Worm (Caenorhabditis elegans) whole organism, mixed stage, embryonic: ENCODE results near the gene pdf-1.

Source experiments
- M03D4.4 ChIP-seq: sonication (generic microtip); optimal IDR thresholded peaks from 2 replicates; lab custom pipeline; 2017; ENCODE audit warnings: mild to moderate bottlenecking, missing genetic modification characterization, missing compliant biosample characterization
- blmp-1 ChIP-seq: fragments of 150-350 bp; optimal IDR thresholded peaks from 2 replicates; lab custom pipeline; 2014; ENCODE audit warnings: missing biosample characterization, missing genetic modification characterization
- ceh-39 ChIP-seq: fragments of 150-350 bp; optimal IDR thresholded peaks from 2 replicates; lab custom pipeline; 2014; ENCODE audit warnings: missing biosample characterization, missing genetic modification characterization
- ceh-43 ChIP-seq: fragments of 200-800 bp; sonication (Bioruptor generic); optimal IDR thresholded peaks from 2 replicates; lab custom pipeline; 2018; ENCODE audit warnings: mild to moderate bottlenecking, missing genetic modification characterization, moderate library complexity, missing compliant biosample characterization
- ceh-83 ChIP-seq: fragments of 200-800 bp; sonication (Bioruptor generic); optimal IDR thresholded peaks from 2 replicates; lab custom pipeline; 2018; ENCODE audit warnings: mild to moderate bottlenecking, missing genetic modification characterization, missing compliant biosample characterization
- ces-1 ChIP-seq: fragments of 150-350 bp; optimal IDR thresholded peaks from 2 replicates; lab custom pipeline; 2014; ENCODE audit warnings: missing biosample characterization, missing genetic modification reagents, missing genetic modification characterization
- cnd-1 ChIP-seq: fragments of 200-800 bp; sonication (Bioruptor generic); optimal IDR thresholded peaks from 2 replicates; lab custom pipeline; 2018; ENCODE audit warnings: mild to moderate bottlenecking, missing genetic modification characterization, missing compliant biosample characterization
- drap-1 ChIP-seq: fragments of 200-800 bp; sonication (Bioruptor generic); optimal IDR thresholded peaks from 3 replicates; lab custom pipeline; 2018; ENCODE audit warnings: mild to moderate bottlenecking, missing genetic modification characterization, missing compliant biosample characterization
- elt-1 ChIP-seq: sonication (generic microtip); optimal IDR thresholded peaks from 2 replicates; lab custom pipeline; 2017; ENCODE audit warnings: missing genetic modification characterization, mild to moderate bottlenecking, missing compliant biosample characterization, antibody characterized with exemption, moderate library complexity, borderline replicate concordance; ENCODE audit not compliant: insufficient read depth
- elt-3 ChIP-seq: fragments of 150-350 bp; optimal IDR thresholded peaks from 2 replicates; lab custom pipeline; 2014; ENCODE audit warnings: missing biosample characterization, missing genetic modification characterization
- flh-1 ChIP-seq: fragments of 200-800 bp; sonication (Bioruptor generic); optimal IDR thresholded peaks from 2 replicates; lab custom pipeline; 2018; ENCODE audit warnings: mild to moderate bottlenecking, missing genetic modification characterization, moderate library complexity, missing compliant biosample characterization
- hlh-1 ChIP-seq: fragments of 150-350 bp; optimal IDR thresholded peaks from 2 replicates; lab custom pipeline; 2014; ENCODE audit warnings: missing biosample characterization, missing genetic modification reagents, missing genetic modification characterization
- lin-13 ChIP-seq: fragments of 150-350 bp; optimal IDR thresholded peaks from 2 replicates; lab custom pipeline; 2014; ENCODE audit warnings: missing biosample characterization, missing genetic modification characterization
- lsy-2 ChIP-seq: fragments of 150-350 bp; optimal IDR thresholded peaks from 2 replicates; lab custom pipeline; 2014; ENCODE audit warnings: missing biosample characterization, missing genetic modification characterization
- mab-5 ChIP-seq: fragments of 150-350 bp; optimal IDR thresholded peaks from 2 replicates; lab custom pipeline; 2014; ENCODE audit warnings: missing biosample characterization, missing genetic modification characterization
- mep-1 ChIP-seq: fragments of 150-350 bp; optimal IDR thresholded peaks from 2 replicates; lab custom pipeline; 2017; ENCODE audit warnings: missing biosample characterization, missing genetic modification reagents, missing genetic modification characterization, inconsistent platforms
- mls-2 ChIP-seq: sonication (generic microtip); optimal IDR thresholded peaks from 2 replicates; lab custom pipeline; 2016; ENCODE audit warnings: mild to moderate bottlenecking, missing genetic modification characterization, moderate library complexity, missing compliant biosample characterization
- nhr-12 ChIP-seq: fragments of 150-350 bp; optimal IDR thresholded peaks from 2 replicates; lab custom pipeline; 2014; ENCODE audit warnings: missing biosample characterization, missing genetic modification characterization
- nhr-2 ChIP-seq: fragments of 150-350 bp; optimal IDR thresholded peaks from 2 replicates; lab custom pipeline; 2014; ENCODE audit warnings: missing biosample characterization, missing genetic modification characterization
- nhr-237 ChIP-seq: fragments of 150-350 bp; optimal IDR thresholded peaks from 2 replicates; lab custom pipeline; 2014; ENCODE audit warnings: missing biosample characterization, missing genetic modification characterization
- nhr-28 ChIP-seq: fragments of 150-350 bp; optimal IDR thresholded peaks from 2 replicates; lab custom pipeline; 2014; ENCODE audit warnings: missing biosample characterization, missing genetic modification characterization
- nhr-76 ChIP-seq: sonication (generic microtip); optimal IDR thresholded peaks from 2 replicates; lab custom pipeline; 2017; ENCODE audit warnings: missing biosample characterization, missing genetic modification characterization
- pha-4 ChIP-seq: fragments of 150-350 bp; optimal IDR thresholded peaks from 2 replicates; lab custom pipeline; 2018; ENCODE audit warnings: missing biosample characterization, missing genetic modification reagents, missing genetic modification characterization
- sem-2 ChIP-seq: fragments of 200-800 bp; sonication (Bioruptor generic); optimal IDR thresholded peaks from 2 replicates; lab custom pipeline; 2018; ENCODE audit warnings: mild to moderate bottlenecking, missing genetic modification characterization, missing compliant biosample characterization
- snpc-4 ChIP-seq: fragments of 150-350 bp; optimal IDR thresholded peaks from 2 replicates; lab custom pipeline; 2014; ENCODE audit warnings: missing biosample characterization, missing genetic modification characterization
- sptf-1 ChIP-seq: sonication (generic microtip); optimal IDR thresholded peaks from 2 replicates; lab custom pipeline; 2017; ENCODE audit warnings: mild to moderate bottlenecking, missing genetic modification characterization, moderate library complexity, missing compliant biosample characterization
- tbx-8 ChIP-seq: fragments of 200-800 bp; sonication (Bioruptor generic); optimal IDR thresholded peaks from 2 replicates; lab custom pipeline; 2018; ENCODE audit warnings: mild to moderate bottlenecking, missing genetic modification characterization, moderate library complexity, missing compliant biosample characterization
- unc-120 ChIP-seq: sonication (generic microtip); optimal IDR thresholded peaks from 2 replicates; lab custom pipeline; 2017; ENCODE audit warnings: missing genetic modification characterization, missing compliant biosample characterization; ENCODE audit not compliant: poor library complexity, severe bottlenecking
- unc-39 ChIP-seq: fragments of 150-350 bp; optimal IDR thresholded peaks from 2 replicates; lab custom pipeline; 2014; ENCODE audit warnings: missing biosample characterization, missing genetic modification characterization
- zip-8 ChIP-seq: fragments of 150-350 bp; optimal IDR thresholded peaks from 2 replicates; lab custom pipeline; 2014; ENCODE audit warnings: missing biosample characterization, missing genetic modification characterization
- ztf-11 ChIP-seq: fragments of 150-350 bp; optimal IDR thresholded peaks from 2 replicates; lab custom pipeline; 2014; ENCODE audit warnings: missing biosample characterization, missing genetic modification characterization

The pdf-1 gene

ce11 chrIII:6953373-6953772 is 41.1 kb upstream of the pdf-1 start:
- no peak for TF ChIP-seq ceh-39
- no peak for TF ChIP-seq ztf-11
- no peak for TF ChIP-seq ceh-43 (GFP tag; lab: Kevin White, UChicago)
- no peak for TF ChIP-seq sptf-1 (tag; lab: Kevin White, UChicago)
- no peak for TF ChIP-seq nhr-2 (tag; lab: Kevin White, UChicago)
- no peak for TF ChIP-seq lin-13
- TF ChIP-seq elt-1 (tag; lab: Kevin White, UChicago), result no peak
- TF ChIP-seq hlh-1 (tag; lab: Kevin White, UChicago), result no peak
- no peak for TF ChIP-seq unc-120 (tag; lab: Kevin White, UChicago)

DNA sequence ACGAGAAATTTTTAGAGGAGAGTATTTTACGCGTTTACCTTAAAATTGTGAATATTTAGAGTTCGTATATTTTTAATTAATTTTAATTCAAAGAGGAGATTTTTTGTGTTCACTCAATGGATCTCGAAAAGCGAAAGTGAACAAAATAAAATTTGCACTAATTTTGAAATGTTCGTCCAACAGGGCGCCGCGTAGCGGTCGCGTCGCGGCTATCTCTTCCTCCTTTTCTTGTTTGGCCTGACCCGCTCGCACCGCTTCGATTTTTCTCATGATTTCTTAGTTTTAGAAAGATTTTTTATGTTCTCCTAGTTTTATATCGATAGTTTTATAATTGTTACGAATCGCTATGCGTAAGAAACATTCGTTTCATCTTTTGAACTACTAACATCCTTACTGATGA is 39.2 kb upstream of the pdf-1 start:
- peak; percentile 47 for TF ChIP-seq blmp-1 (tag; lab: Kevin White, UChicago)
- TF ChIP-seq nhr-237 (tag; lab: Kevin White, UChicago), result peak; percentile 13
- no peak for TF ChIP-seq ztf-11

DNA sequence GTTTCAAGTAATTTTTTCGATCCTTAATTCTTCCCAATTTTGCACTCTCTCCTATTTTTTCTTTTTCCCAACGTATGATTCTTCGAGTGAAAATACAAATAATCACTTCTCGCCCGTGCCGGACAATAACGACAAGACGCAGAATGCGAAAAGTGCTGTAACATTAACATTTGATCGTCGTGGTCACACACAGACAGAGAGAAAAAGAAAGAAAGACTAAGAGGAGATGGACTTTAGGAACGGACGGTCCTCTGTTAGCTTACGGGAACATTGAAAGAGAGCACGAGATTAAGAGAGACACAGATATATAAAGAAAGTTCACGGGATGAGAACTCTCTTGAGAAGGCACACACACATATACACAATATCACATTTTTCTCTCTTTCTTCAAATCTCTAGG is 35.6 kb upstream of the pdf-1 start:
- TF ChIP-seq lsy-2 (tag; lab: Kevin White, UChicago) (no peak), elt-3 (tag; lab: Kevin White, UChicago) (no peak), pha-4 (no peak), hlh-1 (tag; lab: Kevin White, UChicago) (peak; percentile 77), M03D4.4 (tag; lab: Kevin White, UChicago) (peak; percentile 22), unc-120 (tag; lab: Kevin White, UChicago) (peak; percentile 53)

DNA sequence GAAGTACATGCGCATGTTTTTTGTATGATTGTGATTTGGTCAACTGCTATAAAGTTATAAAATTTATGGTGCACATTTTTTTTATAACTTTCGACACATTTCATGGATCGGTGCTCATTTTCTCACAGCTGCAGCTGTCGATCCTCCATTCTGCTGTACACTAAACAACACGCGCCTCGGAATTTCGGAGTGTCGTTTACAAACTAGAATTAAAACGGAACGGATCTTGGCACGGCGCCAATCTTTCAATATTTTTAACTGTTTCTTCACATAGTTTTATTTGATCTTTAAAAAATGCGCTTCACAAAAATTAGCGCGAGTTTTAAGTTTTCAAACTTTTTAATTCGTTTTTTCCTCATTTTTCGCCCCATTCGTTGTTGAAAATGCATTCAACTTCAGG is 34.1 kb upstream of the pdf-1 start, which contains the start of gene let-711:
TSS of gene let-711 (plus strand) at position 337 of the 400 bp plus-strand sequence.
- peak; percentile 58 for TF ChIP-seq hlh-1 (tag; lab: Kevin White, UChicago)
- no peak for TF ChIP-seq ceh-43 (GFP tag; lab: Kevin White, UChicago)
- TF ChIP-seq mab-5 (tag; lab: Kevin White, UChicago), result no peak

ce11 chrIII:6945747-6946146 is 33.5 kb upstream of the pdf-1 start, which contains the start of gene abu-13:
Gene abu-13 (minus strand): TSS chrIII:6945898.
- no peak for TF ChIP-seq elt-1 (tag; lab: Kevin White, UChicago)
- TF ChIP-seq cnd-1 (tag; lab: Kevin White, UChicago), result no peak
- TF ChIP-seq mab-5 (tag; lab: Kevin White, UChicago), result no peak
- TF ChIP-seq nhr-76 (tag; lab: Kevin White, UChicago), result no peak
- TF ChIP-seq nhr-2 (tag; lab: Kevin White, UChicago), result no peak
- TF ChIP-seq unc-39 (tag; lab: Kevin White, UChicago), result no peak
- TF ChIP-seq mep-1, result no peak
- no peak for TF ChIP-seq ces-1
- TF ChIP-seq, all 35 proteins: peak for 0

- no peak for TF ChIP-seq sptf-1 (tag; lab: Kevin White, UChicago)
- TF ChIP-seq ceh-83, result no peak
- no peak for TF ChIP-seq mab-5 (tag; lab: Kevin White, UChicago)
- no peak for TF ChIP-seq sem-2
- no peak for TF ChIP-seq unc-39 (tag; lab: Kevin White, UChicago)
- no peak for TF ChIP-seq unc-120 (tag; lab: Kevin White, UChicago)
- TF ChIP-seq mls-2, result no peak
- no peak for TF ChIP-seq cnd-1 (tag; lab: Kevin White, UChicago)
- TF ChIP-seq nhr-12 (tag; lab: Kevin White, UChicago), result no peak
- no peak for TF ChIP-seq mep-1
- TF ChIP-seq zip-8 (tag; lab: Kevin White, UChicago), result no peak
- TF ChIP-seq nhr-2 (tag; lab: Kevin White, UChicago), result no peak
- TF ChIP-seq, all 35 proteins: peak for 0
Measured at ce11 chrIII:6945319-6945718, 33.0 kb upstream of the pdf-1 start.

- TF ChIP-seq elt-3 (tag; lab: Kevin White, UChicago) (no peak), M03D4.4 (tag; lab: Kevin White, UChicago) (no peak), ceh-83 (no peak), ceh-43 (GFP tag; lab: Kevin White, UChicago) (no peak), drap-1 (GFP tag; lab: Kevin White, UChicago) (no peak), cnd-1 (tag; lab: Kevin White, UChicago) (no peak), flh-1 (GFP tag; lab: Kevin White, UChicago) (no peak), sptf-1 (tag; lab: Kevin White, UChicago) (no peak), snpc-4 (tag; lab: Kevin White, UChicago) (no peak), mep-1 (no peak), sem-2 (no peak), zip-8 (tag; lab: Kevin White, UChicago) (no peak), ceh-39 (no peak), ztf-11 (no peak), tbx-8 (no peak), mab-5 (tag; lab: Kevin White, UChicago) (no peak), mls-2 (no peak), pha-4 (no peak), nhr-28 (tag; lab: Kevin White, UChicago) (no peak), blmp-1 (tag; lab: Kevin White, UChicago) (no peak)
- TF ChIP-seq, all 35 proteins: peak for 0
Measured at ce11 chrIII:6939523-6939922, 27.2 kb upstream of the pdf-1 start, which contains the start of gene F57B9.3. Gene F57B9.3 (plus strand): TSS chrIII:6939823.
